Worm (Caenorhabditis elegans) whole organism, early embryonic: ENCODE data around the gene ZK185.2.
A peak's percentile ranks its signal among the peaks of the same experiment; 100 is the strongest.

ENCODE experiments used
- B0310.2 ChIP-seq: sonication (generic microtip); optimal IDR thresholded peaks from 2 replicates; lab custom pipeline; 2016; ENCODE audit warnings: mild to moderate bottlenecking, missing genetic modification characterization, missing compliant biosample characterization
- F13C5.2 ChIP-seq: sonication (generic microtip); optimal IDR thresholded peaks from 2 replicates; lab custom pipeline; 2017; ENCODE audit warnings: mild to moderate bottlenecking, missing genetic modification characterization, inconsistent platforms, missing compliant biosample characterization
- aly-1 ChIP-seq: sonication (generic microtip); optimal IDR thresholded peaks from 2 replicates; lab custom pipeline; 2016; ENCODE audit warnings: missing genetic modification characterization, missing compliant biosample characterization
- ama-1 ChIP-seq: fragments of 150-350 bp; optimal IDR thresholded peaks from 2 replicates; lab custom pipeline; 2014
- ceh-13 ChIP-seq: fragments of 200-800 bp; sonication (Bioruptor generic); optimal IDR thresholded peaks from 2 replicates; lab custom pipeline; 2018; ENCODE audit warnings: mild to moderate bottlenecking, missing genetic modification characterization, missing compliant biosample characterization
- ceh-36 ChIP-seq: sonication (generic microtip); optimal IDR thresholded peaks from 2 replicates; lab custom pipeline; 2016; ENCODE audit warnings: missing genetic modification characterization, inconsistent platforms, missing compliant biosample characterization
- ets-7 ChIP-seq: sonication (generic microtip); optimal IDR thresholded peaks from 2 replicates; lab custom pipeline; 2016; ENCODE audit warnings: missing genotype, missing genetic modification characterization, missing compliant biosample characterization
- flt-1 ChIP-seq: fragments of 200-800 bp; sonication (Bioruptor generic); IDR thresholded peaks from 2 replicates; pipeline ENCODE4 v1.3.6; 2022; ENCODE audit warnings: missing genetic modification characterization, missing compliant biosample characterization
- hmbx-1 ChIP-seq: sonication (generic microtip); optimal IDR thresholded peaks from 2 replicates; lab custom pipeline; 2016; ENCODE audit warnings: mild to moderate bottlenecking, missing genetic modification characterization, missing compliant biosample characterization
- hmg-4 ChIP-seq: fragments of 200-800 bp; sonication (Bioruptor generic); optimal IDR thresholded peaks from 2 replicates; lab custom pipeline; 2018; ENCODE audit warnings: mild to moderate bottlenecking, missing genetic modification characterization, missing compliant biosample characterization
- hnd-1 ChIP-seq: sonication (generic microtip); optimal IDR thresholded peaks from 2 replicates; lab custom pipeline; 2016; ENCODE audit warnings: missing genetic modification characterization, missing compliant biosample characterization
- pes-1 ChIP-seq: fragments of 200-800 bp; sonication (Bioruptor generic); IDR thresholded peaks from 2 replicates; pipeline ENCODE4 v1.3.6; 2022; ENCODE audit warnings: missing genetic modification reagents, missing genetic modification characterization, missing compliant biosample characterization
- scrt-1 ChIP-seq: fragments of 200-800 bp; sonication (Bioruptor generic); IDR thresholded peaks from 2 replicates; pipeline ENCODE4 v1.3.6; 2022; ENCODE audit warnings: missing genetic modification characterization, missing compliant biosample characterization
- sea-1 ChIP-seq: fragments of 200-800 bp; sonication (Bioruptor generic); conservative IDR thresholded peaks from 2 replicates; pipeline ENCODE4 v1.3.6; 2022; ENCODE audit warnings: missing genetic modification characterization, missing compliant biosample characterization
- tbx-11 ChIP-seq: fragments of 200-800 bp; sonication (Bioruptor generic); IDR thresholded peaks from 2 replicates; pipeline ENCODE4 v1.3.6; 2022; ENCODE audit warnings: missing genetic modification characterization, missing compliant biosample characterization
- tbx-37 ChIP-seq: fragments of 200-800 bp; sonication (Bioruptor generic); conservative IDR thresholded peaks from 2 replicates; pipeline ENCODE4 v1.3.6; 2022; ENCODE audit warnings: missing genetic modification reagents, missing genetic modification characterization, missing compliant biosample characterization
- tra-4 ChIP-seq: sonication (generic microtip); optimal IDR thresholded peaks from 2 replicates; lab custom pipeline; 2017; ENCODE audit warnings: missing genetic modification characterization, missing compliant biosample characterization

Gene ZK185.2

DNA sequence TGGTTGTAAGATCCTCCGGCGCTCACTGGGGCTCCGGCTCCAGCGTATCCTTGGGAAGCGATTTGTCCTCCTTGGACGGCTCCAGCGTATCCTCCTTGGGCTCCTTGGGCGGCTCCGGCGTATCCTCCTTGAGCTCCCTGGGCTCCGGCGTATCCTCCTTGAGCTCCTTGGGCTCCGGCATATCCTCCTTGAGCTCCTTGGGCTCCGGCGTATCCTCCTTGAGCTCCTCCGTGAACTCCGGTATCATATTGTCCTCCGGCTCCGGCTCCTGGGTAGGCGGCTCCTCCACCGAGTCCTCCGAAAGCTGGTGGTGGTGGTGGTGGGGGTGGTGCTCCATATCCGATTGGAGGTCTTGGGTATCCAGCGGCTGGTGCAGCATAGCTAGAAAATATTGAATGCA lies 19.9 kb upstream of the ZK185.2 start:
- TF ChIP-seq hnd-1, result no peak
- no peak for TF ChIP-seq aly-1
- TF ChIP-seq hmg-4 (GFP tag; lab: Kevin White, UChicago), result no peak
- no peak for TF ChIP-seq tbx-37 (GFP tag; lab: Robert Waterston, UW)
- no peak for TF ChIP-seq pes-1 (GFP tag; lab: Robert Waterston, UW)
- no peak for TF ChIP-seq ceh-13
- no peak for TF ChIP-seq sea-1
- no peak for TF ChIP-seq ceh-36 (tag; lab: Kevin White, UChicago)
- no peak for TF ChIP-seq B0310.2 (tag; lab: Kevin White, UChicago)
- TF ChIP-seq tra-4, result no peak
- TF ChIP-seq flt-1, result no peak
- no peak for TF ChIP-seq scrt-1 (GFP tag; lab: Robert Waterston, UW)
- no peak for TF ChIP-seq F13C5.2 (tag; lab: Kevin White, UChicago)

DNA sequence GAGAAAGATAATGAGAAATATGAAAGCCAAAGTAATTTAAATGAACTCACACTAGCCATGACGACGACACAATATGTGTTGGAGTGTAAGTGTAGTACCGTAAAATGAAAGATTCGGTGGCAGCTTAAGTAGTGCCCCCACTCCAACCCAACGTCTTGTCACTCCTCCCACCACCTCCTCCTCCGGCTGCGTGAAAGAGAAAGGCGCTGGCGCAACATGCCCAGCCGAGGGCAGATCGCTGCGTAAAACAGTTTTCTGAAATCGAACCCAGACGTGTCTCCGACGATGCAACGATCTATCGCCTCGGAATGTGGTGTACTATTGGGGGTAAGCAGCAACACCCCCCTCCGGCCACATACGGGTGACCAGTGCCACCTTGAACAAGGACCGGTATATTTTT lies 19.3 kb upstream of the ZK185.2 start, which contains the start of gene ZK180.5:
TSS of gene ZK180.5 (minus strand) at position 101 of the 400 bp plus-strand sequence.
- no peak for TF ChIP-seq hnd-1
- no peak for TF ChIP-seq ceh-36 (tag; lab: Kevin White, UChicago)

DNA sequence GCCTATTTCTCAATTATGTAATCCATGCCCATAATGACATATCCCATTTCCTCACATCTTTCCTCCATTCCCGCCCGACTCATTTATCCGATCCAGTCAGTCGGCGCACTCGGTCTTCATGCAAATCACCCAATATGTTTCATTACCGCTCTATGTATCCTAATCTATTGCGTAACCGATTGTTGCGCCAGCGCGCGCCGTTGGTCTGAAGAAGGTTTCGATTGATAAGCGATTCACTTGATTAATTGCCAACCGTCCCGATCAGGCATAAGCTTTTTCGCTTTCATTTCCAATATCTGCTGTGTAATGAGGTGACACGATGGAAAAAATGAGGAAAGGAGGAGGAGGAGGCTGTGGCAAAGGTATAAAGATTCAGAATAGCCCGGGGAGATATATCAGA lies 18.2 kb upstream of the ZK185.2 start:
- peak; percentile 10 for TF ChIP-seq hmg-4 (GFP tag; lab: Kevin White, UChicago)
- no peak for TF ChIP-seq ceh-36 (tag; lab: Kevin White, UChicago)

DNA sequence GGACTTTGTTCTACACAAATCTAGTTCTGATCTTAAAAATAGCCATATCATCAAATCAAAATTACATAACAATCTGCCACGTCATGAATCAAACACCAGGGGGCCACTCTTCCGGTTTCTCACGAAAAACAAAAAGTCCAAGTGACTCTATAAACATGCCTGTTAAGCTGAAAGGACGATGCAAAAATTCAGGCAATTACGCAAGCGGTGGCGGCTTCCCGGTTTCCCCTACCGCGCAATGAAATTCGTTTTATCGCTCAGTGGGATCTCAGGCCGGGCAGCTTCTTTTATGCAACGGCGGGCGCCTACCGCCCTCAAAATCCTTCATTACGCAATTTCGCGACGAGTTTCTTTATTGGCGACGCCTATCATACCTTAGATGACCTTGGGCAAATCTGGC lies 16.6 kb upstream of the ZK185.2 start:
- no peak for TF ChIP-seq scrt-1 (GFP tag; lab: Robert Waterston, UW)
- TF ChIP-seq B0310.2 (tag; lab: Kevin White, UChicago), result no peak
- no peak for TF ChIP-seq ets-7 (tag; lab: Kevin White, UChicago)

DNA sequence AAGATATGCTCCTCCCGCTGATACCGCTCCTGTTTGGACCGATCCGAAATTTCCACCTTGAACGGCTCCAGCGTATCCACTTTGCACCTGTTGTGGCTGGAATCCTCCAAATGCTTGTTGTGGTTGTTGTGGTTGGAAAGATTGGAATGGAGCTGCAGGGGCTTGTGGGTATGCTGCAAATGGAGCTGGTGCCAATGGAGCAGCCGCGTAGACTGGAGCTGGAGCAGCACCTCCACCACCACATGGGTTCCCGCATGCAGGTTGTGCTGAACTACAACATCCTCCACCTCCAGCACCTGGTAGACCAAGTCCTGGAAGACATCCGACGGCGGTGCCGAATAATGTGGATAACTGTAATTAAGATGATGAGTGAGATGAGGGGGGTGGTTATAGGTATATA lies 12.9 kb upstream of the ZK185.2 start:
- TF ChIP-seq hmbx-1 (no peak), tbx-37 (GFP tag; lab: Robert Waterston, UW) (no peak), ceh-13 (no peak), B0310.2 (tag; lab: Kevin White, UChicago) (no peak)

DNA sequence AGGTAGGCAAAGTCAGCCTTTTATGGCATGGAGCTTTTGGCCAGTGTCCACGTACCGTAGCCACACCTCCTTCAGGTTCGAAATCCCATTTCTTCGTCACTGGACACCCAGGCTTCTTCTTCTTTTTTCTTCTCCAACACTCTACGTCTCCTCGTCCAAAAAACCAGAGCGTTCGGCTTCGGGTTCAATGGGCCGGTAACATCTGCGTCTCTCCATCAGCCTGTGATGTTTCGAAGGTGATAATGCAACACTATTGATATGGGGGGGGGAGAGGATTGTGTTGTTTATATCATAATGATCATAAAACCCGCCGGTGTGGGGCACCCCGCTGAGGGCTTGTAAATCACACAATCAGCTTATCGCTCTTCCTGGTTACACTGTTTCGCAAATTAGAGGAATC lies 11.4 kb upstream of the ZK185.2 start, which contains the start of gene ZK180.6:
TSS of gene ZK180.6 (minus strand) at position 101 of the 400 bp plus-strand sequence.
- TF ChIP-seq tbx-11 (GFP tag; lab: Robert Waterston, UW) (no peak), aly-1 (no peak), hnd-1 (no peak), ceh-13 (no peak)

DNA sequence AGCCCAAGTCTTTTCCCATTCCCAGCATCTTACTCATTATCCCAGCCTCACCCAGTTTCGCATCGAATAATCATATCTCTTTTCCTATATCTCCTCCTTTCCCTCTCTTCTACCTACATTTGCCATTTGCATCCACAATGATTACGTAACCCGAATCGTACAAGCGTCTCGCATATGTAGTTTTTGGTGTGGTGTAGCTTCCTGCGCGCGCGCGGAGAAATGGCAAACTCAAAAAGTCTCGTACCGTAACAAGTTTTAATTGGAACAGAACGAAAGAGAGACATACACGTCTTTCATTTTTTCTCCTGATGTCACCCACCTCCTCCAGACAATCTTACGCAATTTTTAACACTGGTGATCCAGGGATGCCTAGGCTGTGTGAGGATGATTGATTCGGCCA lies 10.3 kb upstream of the ZK185.2 start:
- TF ChIP-seq tra-4, result no peak
- no peak for TF ChIP-seq ceh-36 (tag; lab: Kevin White, UChicago)
- no peak for TF ChIP-seq F13C5.2 (tag; lab: Kevin White, UChicago)
- no peak for TF ChIP-seq hmg-4 (GFP tag; lab: Kevin White, UChicago)
- TF ChIP-seq hmbx-1, result no peak
- TF ChIP-seq ceh-13, result no peak
- no peak for TF ChIP-seq flt-1
- no peak for TF ChIP-seq scrt-1 (GFP tag; lab: Robert Waterston, UW)
- TF ChIP-seq ets-7 (tag; lab: Kevin White, UChicago), result no peak
- TF ChIP-seq tbx-11 (GFP tag; lab: Robert Waterston, UW), result no peak
- no peak for TF ChIP-seq B0310.2 (tag; lab: Kevin White, UChicago)
- no peak for TF ChIP-seq hnd-1
- TF ChIP-seq sea-1, result no peak
- TF ChIP-seq ama-1, result no peak
- TF ChIP-seq tbx-37 (GFP tag; lab: Robert Waterston, UW), result no peak
- no peak for TF ChIP-seq pes-1 (GFP tag; lab: Robert Waterston, UW)
- TF ChIP-seq aly-1, result no peak

DNA sequence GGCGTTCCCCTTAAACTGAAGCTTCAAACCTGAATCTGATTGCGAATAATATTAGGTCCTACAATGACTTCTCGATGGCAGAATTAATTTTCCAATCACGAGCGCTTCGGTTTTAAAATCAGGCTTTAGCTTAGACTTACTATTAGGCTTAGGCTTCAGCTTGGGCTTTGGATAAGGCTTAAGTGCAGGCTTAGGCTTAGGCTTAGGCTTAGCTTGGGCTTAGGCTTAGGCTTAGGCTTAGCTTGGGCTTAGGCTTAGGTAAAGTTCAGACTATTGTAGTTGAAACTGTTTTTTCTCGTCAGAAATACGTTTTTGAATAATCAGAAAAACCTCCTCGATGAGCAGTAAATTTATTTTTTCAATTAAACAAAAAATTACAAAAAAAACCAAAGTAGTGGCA lies 9.6 kb upstream of the ZK185.2 start:
- peak; percentile 72 for TF ChIP-seq ceh-36 (tag; lab: Kevin White, UChicago)
- TF ChIP-seq hmbx-1, result no peak

DNA sequence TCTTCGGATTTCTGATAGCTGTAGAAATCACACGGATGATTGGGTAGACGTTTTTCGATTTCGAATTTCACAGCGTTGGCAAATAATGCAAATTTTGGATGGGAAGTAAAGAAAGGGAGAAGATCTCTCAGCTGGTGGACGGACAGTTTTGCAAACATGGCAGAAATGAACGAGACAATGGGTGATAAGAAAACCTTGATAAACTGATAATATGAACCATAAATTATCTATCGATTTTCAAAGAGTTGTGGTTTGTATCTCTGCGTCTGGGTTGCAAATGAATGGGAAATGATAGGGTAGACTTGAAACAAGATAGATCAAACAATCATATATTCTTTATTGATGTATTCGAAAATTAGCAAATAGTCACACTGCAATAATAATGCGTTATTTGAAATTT lies 6.2 kb upstream of the ZK185.2 start, which contains the start of gene ZK185.3:
TSS of gene ZK185.3 (minus strand) at position 263 of the 400 bp plus-strand sequence.
- no peak for TF ChIP-seq tbx-37 (GFP tag; lab: Robert Waterston, UW)
- TF ChIP-seq flt-1, result no peak
- TF ChIP-seq F13C5.2 (tag; lab: Kevin White, UChicago), result no peak
- TF ChIP-seq scrt-1 (GFP tag; lab: Robert Waterston, UW), result no peak
- TF ChIP-seq pes-1 (GFP tag; lab: Robert Waterston, UW), result no peak
- no peak for TF ChIP-seq ceh-36 (tag; lab: Kevin White, UChicago)
- no peak for TF ChIP-seq hmbx-1
- no peak for TF ChIP-seq tra-4
- no peak for TF ChIP-seq ets-7 (tag; lab: Kevin White, UChicago)

DNA sequence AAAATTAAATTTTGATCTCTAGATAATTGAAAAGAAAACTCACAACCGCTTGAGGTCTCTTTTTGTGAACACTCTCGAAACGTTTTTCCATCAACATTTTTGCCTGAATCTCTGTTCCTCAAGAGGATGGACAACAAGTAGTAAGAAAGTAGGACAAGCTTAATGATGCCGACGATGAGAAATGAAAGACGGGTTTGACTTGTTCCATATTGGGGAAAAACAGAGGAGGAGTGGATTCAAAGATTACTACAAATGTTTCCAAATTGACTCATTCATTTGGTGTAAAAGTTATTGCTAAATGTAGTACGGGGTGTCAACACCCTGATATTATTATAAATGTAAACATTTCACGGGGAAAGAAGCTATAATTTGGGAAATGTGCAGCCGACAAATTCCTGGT lies 3.3 kb upstream of the ZK185.2 start, which contains the start of gene ZK185.4:
TSS of gene ZK185.4 (minus strand) at position 101 of the 400 bp plus-strand sequence.
- TF ChIP-seq hmbx-1 (no peak), flt-1 (no peak), pes-1 (GFP tag; lab: Robert Waterston, UW) (no peak), B0310.2 (tag; lab: Kevin White, UChicago) (no peak), ama-1 (no peak), hmg-4 (GFP tag; lab: Kevin White, UChicago) (no peak)
